Worm (Caenorhabditis elegans) whole organism, L1 larva: ENCODE measurements around the gene mxl-3.
A peak's percentile ranks its signal among the peaks of the same experiment; 100 is the strongest.

ENCODE experiments used
- C04F5.9 ChIP-seq: sonication (generic microtip); optimal IDR thresholded peaks from 2 replicates; lab custom pipeline; 2016; ENCODE audit warnings: missing genetic modification characterization, missing compliant biosample characterization
- C34B4.2 ChIP-seq: sonication (generic microtip); optimal IDR thresholded peaks from 2 replicates; lab custom pipeline; 2017; ENCODE audit warnings: mild to moderate bottlenecking, missing genetic modification characterization, missing compliant biosample characterization
- Y116A8C.19 ChIP-seq: sonication (generic microtip); optimal IDR thresholded peaks from 2 replicates; lab custom pipeline; 2016; ENCODE audit warnings: missing compliant biosample characterization, missing genetic modification characterization, borderline replicate concordance
- aha-1 ChIP-seq: fragments of 150-350 bp; optimal IDR thresholded peaks from 2 replicates; lab custom pipeline; 2014; ENCODE audit warnings: missing biosample characterization, missing genetic modification characterization
- alr-1 ChIP-seq: fragments of 200-800 bp; sonication (Bioruptor generic); optimal IDR thresholded peaks from 2 replicates; lab custom pipeline; 2018; ENCODE audit warnings: borderline replicate concordance, mild to moderate bottlenecking, missing genetic modification characterization, missing compliant biosample characterization
- ama-1 ChIP-seq: fragments of 150-350 bp; optimal IDR thresholded peaks from 2 replicates; lab custom pipeline; 2014
- blmp-1 ChIP-seq: fragments of 150-350 bp; optimal IDR thresholded peaks from 2 replicates; lab custom pipeline; 2014; ENCODE audit warnings: missing biosample characterization, missing genetic modification characterization
- ceh-63 ChIP-seq: fragments of 200-800 bp; sonication (Bioruptor generic); optimal IDR thresholded peaks from 2 replicates; lab custom pipeline; 2018; ENCODE audit warnings: mild to moderate bottlenecking, missing genetic modification characterization, missing compliant biosample characterization
- ceh-82 ChIP-seq, 3 experiments: fragments of 150-350 bp in 1 of 3; sonication (generic microtip) in 2 of 3; optimal IDR thresholded peaks; 2 replicates each; lab custom pipeline; 2014 to 2017; ENCODE audit warnings: missing biosample characterization in 3 of 3, missing genetic modification characterization in 3 of 3
- ceh-90 ChIP-seq: sonication (generic microtip); optimal IDR thresholded peaks from 2 replicates; lab custom pipeline; 2016; ENCODE audit warnings: missing genetic modification characterization, missing compliant biosample characterization
- ces-1 ChIP-seq: fragments of 150-350 bp; optimal IDR thresholded peaks from 2 replicates; lab custom pipeline; 2014; ENCODE audit warnings: missing biosample characterization, missing genetic modification reagents, missing genetic modification characterization
- dpl-1 ChIP-seq, 3 experiments: fragments of 150-350 bp in 2 of 3; sonication (generic microtip) in 1 of 3; optimal IDR thresholded peaks; 2 replicates each; lab custom pipeline; 2014 to 2017; ENCODE audit warnings: missing biosample characterization in 3 of 3, missing genetic modification characterization in 3 of 3, missing genetic modification reagents in 3 of 3
- dsc-1 ChIP-seq: sonication (generic microtip); optimal IDR thresholded peaks from 2 replicates; lab custom pipeline; 2016; ENCODE audit warnings: mild to moderate bottlenecking, missing genetic modification characterization, missing compliant biosample characterization
- efl-3 ChIP-seq: fragments of 200-800 bp; sonication (Bioruptor generic); optimal IDR thresholded peaks from 2 replicates; lab custom pipeline; 2018; ENCODE audit warnings: mild to moderate bottlenecking, missing genetic modification characterization, missing compliant biosample characterization
- egl-13 ChIP-seq: sonication (generic microtip); optimal IDR thresholded peaks from 2 replicates; lab custom pipeline; 2016; ENCODE audit warnings: missing genotype, missing genetic modification reagents, missing genetic modification characterization, missing compliant biosample characterization
- egl-27 ChIP-seq, 2 experiments: fragments of 150-350 bp in 1 of 2; sonication (generic microtip); optimal IDR thresholded peaks; 3 replicates each; lab custom pipeline; 2017 to 2018; ENCODE audit warnings: missing biosample characterization in 2 of 2, missing genetic modification characterization in 2 of 2, missing genetic modification reagents in 2 of 2
- elt-2 ChIP-seq: sonication (generic microtip); optimal IDR thresholded peaks from 2 replicates; lab custom pipeline; 2016; ENCODE audit warnings: missing genetic modification characterization, mild to moderate bottlenecking, inconsistent platforms, missing compliant biosample characterization, missing genetic modification reagents
- elt-3 ChIP-seq, 6 experiments: fragments of 150-350 bp in 1 of 6; sonication (generic microtip); optimal IDR thresholded peaks; 2 replicates each; lab custom pipeline; 2017 to 2018; ENCODE audit warnings: missing biosample characterization in 6 of 6, missing genetic modification characterization in 6 of 6, inconsistent platforms in 1 of 6
- fkh-10 ChIP-seq: sonication (generic microtip); optimal IDR thresholded peaks from 2 replicates; lab custom pipeline; 2017; ENCODE audit warnings: missing biosample characterization, missing genetic modification reagents, missing genetic modification characterization
- fkh-4 ChIP-seq: sonication (generic microtip); optimal IDR thresholded peaks from 2 replicates; lab custom pipeline; 2016; ENCODE audit warnings: missing compliant biosample characterization, missing genetic modification characterization, borderline replicate concordance
- grh-1 ChIP-seq: fragments of 200-800 bp; sonication (Bioruptor generic); IDR thresholded peaks from 2 replicates; pipeline ENCODE4 v1.3.6; 2022; ENCODE audit warnings: missing genetic modification reagents, missing genetic modification characterization, missing compliant biosample characterization
- hlh-4 ChIP-seq: sonication (generic microtip); optimal IDR thresholded peaks from 2 replicates; lab custom pipeline; 2016; ENCODE audit warnings: mild to moderate bottlenecking, missing genetic modification characterization, missing compliant biosample characterization
- hpl-2 ChIP-seq: fragments of 150-350 bp; optimal IDR thresholded peaks from 2 replicates; lab custom pipeline; 2014; ENCODE audit warnings: missing biosample characterization, missing genetic modification reagents, missing genetic modification characterization
- isw-1 ChIP-seq: fragments of 200-800 bp; sonication (Bioruptor generic); IDR thresholded peaks from 2 replicates; pipeline ENCODE4 v1.3.6; 2022; ENCODE audit warnings: missing genetic modification characterization, missing compliant biosample characterization
- jun-1 ChIP-seq: fragments of 150-350 bp; optimal IDR thresholded peaks from 2 replicates; lab custom pipeline; 2014; ENCODE audit warnings: missing biosample characterization, missing genetic modification reagents, missing genetic modification characterization
- lin-35 ChIP-seq, 2 experiments: fragments of 150-350 bp; optimal IDR thresholded peaks; 2 replicates each; lab custom pipeline; 2014; ENCODE audit warnings: missing biosample characterization in 2 of 2, missing genetic modification characterization in 2 of 2, missing genetic modification reagents in 2 of 2
- lsy-2 ChIP-seq, 2 experiments: fragments of 150-350 bp; optimal IDR thresholded peaks; 2 replicates each; lab custom pipeline; 2014; ENCODE audit warnings: missing biosample characterization in 2 of 2, missing genetic modification characterization in 2 of 2
- mef-2 ChIP-seq: fragments of 150-350 bp; optimal IDR thresholded peaks from 2 replicates; lab custom pipeline; 2014; ENCODE audit warnings: missing biosample characterization, missing genetic modification characterization
- nhr-12 ChIP-seq: sonication (generic microtip); optimal IDR thresholded peaks from 2 replicates; lab custom pipeline; 2017; ENCODE audit warnings: missing biosample characterization, missing genetic modification characterization
- nhr-19 ChIP-seq: fragments of 200-800 bp; sonication (Bioruptor generic); conservative IDR thresholded peaks from 2 replicates; pipeline ENCODE4 v1.3.6; 2022; ENCODE audit warnings: missing genetic modification characterization, missing compliant biosample characterization
- nhr-20 ChIP-seq: sonication (generic microtip); optimal IDR thresholded peaks from 2 replicates; lab custom pipeline; 2016; ENCODE audit warnings: mild to moderate bottlenecking, missing genetic modification characterization, missing compliant biosample characterization
- nhr-28 ChIP-seq: fragments of 150-350 bp; optimal IDR thresholded peaks from 2 replicates; lab custom pipeline; 2014; ENCODE audit warnings: missing biosample characterization, missing genetic modification characterization
- nhr-47 ChIP-seq: sonication (generic microtip); optimal IDR thresholded peaks from 2 replicates; lab custom pipeline; 2016; ENCODE audit warnings: mild to moderate bottlenecking, missing genetic modification characterization, moderate library complexity, missing compliant biosample characterization
- nhr-71 ChIP-seq: sonication (generic microtip); optimal IDR thresholded peaks from 2 replicates; lab custom pipeline; 2016; ENCODE audit warnings: mild to moderate bottlenecking, missing genetic modification characterization, moderate library complexity, missing compliant biosample characterization
- nhr-76 ChIP-seq: sonication (generic microtip); optimal IDR thresholded peaks from 2 replicates; lab custom pipeline; 2017; ENCODE audit warnings: missing biosample characterization, missing genetic modification characterization
- nhr-77 ChIP-seq: fragments of 150-350 bp; optimal IDR thresholded peaks from 2 replicates; lab custom pipeline; 2014; ENCODE audit warnings: missing biosample characterization, missing genetic modification characterization
- nhr-85 ChIP-seq: sonication (generic microtip); peaks from one replicate; lab custom pipeline; 2016; ENCODE audit warnings: missing genetic modification characterization, inconsistent platforms, missing compliant biosample characterization
- nhr-90 ChIP-seq: sonication (generic microtip); optimal IDR thresholded peaks from 2 replicates; lab custom pipeline; 2016; ENCODE audit warnings: mild to moderate bottlenecking, missing genetic modification characterization, missing compliant biosample characterization; ENCODE audit not compliant: poor library complexity
- pag-3 ChIP-seq: sonication (generic microtip); optimal IDR thresholded peaks from 2 replicates; lab custom pipeline; 2017; ENCODE audit warnings: missing genetic modification characterization, mild to moderate bottlenecking, missing compliant biosample characterization, antibody characterized with exemption, borderline replicate concordance; ENCODE audit not compliant: insufficient read depth
- pqm-1 ChIP-seq: sonication (generic microtip); optimal IDR thresholded peaks from 3 replicates; lab custom pipeline; 2017; ENCODE audit warnings: missing biosample characterization, missing genetic modification characterization
- rnt-1 ChIP-seq: sonication (generic microtip); optimal IDR thresholded peaks from 2 replicates; lab custom pipeline; 2016; ENCODE audit warnings: mild to moderate bottlenecking, missing genetic modification characterization, moderate library complexity, missing compliant biosample characterization
- snu-23 ChIP-seq: sonication (generic microtip); optimal IDR thresholded peaks from 2 replicates; lab custom pipeline; 2016; ENCODE audit warnings: missing genetic modification characterization, missing compliant biosample characterization
- swsn-7 ChIP-seq: sonication (generic microtip); optimal IDR thresholded peaks from 2 replicates; lab custom pipeline; 2016; ENCODE audit warnings: missing genetic modification characterization, missing compliant biosample characterization
- tbx-2 ChIP-seq: sonication (generic microtip); optimal IDR thresholded peaks from 2 replicates; lab custom pipeline; 2016; ENCODE audit warnings: missing genetic modification characterization, missing compliant biosample characterization
- unc-30 ChIP-seq: sonication (generic microtip); optimal IDR thresholded peaks from 2 replicates; lab custom pipeline; 2017; ENCODE audit warnings: missing biosample characterization, missing genetic modification characterization
- unc-86 ChIP-seq: sonication (generic microtip); optimal IDR thresholded peaks from 2 replicates; lab custom pipeline; 2016; ENCODE audit warnings: missing genetic modification characterization, missing compliant biosample characterization
- vab-15 ChIP-seq: sonication (generic microtip); optimal IDR thresholded peaks from 2 replicates; lab custom pipeline; 2017; ENCODE audit warnings: missing genotype, mild to moderate bottlenecking, missing genetic modification characterization, missing compliant biosample characterization
- zag-1 ChIP-seq: fragments of 150-350 bp; optimal IDR thresholded peaks from 2 replicates; lab custom pipeline; 2014; ENCODE audit warnings: missing biosample characterization, missing genetic modification characterization
- zip-4 ChIP-seq: fragments of 200-800 bp; sonication (Bioruptor generic); optimal IDR thresholded peaks from 2 replicates; lab custom pipeline; 2018; ENCODE audit warnings: mild to moderate bottlenecking, missing genetic modification characterization, moderate library complexity, missing compliant biosample characterization

Gene mxl-3

DNA sequence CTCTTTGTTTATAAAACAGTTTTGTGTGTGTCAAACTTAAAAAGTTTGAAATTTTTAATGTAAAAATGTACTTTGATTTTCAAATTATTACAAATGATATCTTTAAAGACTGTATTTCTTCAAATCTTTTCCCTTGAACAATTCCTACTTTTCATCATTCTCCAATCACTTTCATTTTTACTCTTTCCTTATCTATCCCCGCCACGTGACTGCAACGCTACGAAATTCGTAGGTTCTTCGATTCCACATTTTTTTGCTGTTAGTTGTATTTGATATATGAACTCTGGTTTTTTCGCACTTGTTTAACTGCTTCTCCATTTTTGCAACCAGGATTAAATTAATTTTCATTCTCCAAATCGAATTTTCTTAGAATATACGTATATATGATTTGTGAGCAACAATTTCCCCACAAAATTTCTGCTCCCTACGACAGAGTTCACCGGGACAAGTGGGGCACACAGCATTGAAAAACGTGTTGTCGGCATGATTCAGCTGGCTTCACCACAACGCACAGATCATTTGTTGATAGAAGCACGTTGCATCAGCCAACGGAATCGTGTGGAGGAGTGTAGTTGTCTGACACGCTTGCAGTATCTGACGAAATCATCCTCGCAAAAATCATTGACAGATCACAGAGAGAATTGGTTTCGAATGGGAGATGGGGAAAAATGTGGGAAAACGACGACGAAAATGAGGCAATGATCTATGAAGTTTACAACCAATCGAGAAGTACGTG, 4.2 kb upstream of the mxl-3 start (continued):
- TF ChIP-seq nhr-20 = peak; percentile 70
- TF ChIP-seq egl-13 (tag; lab: Kevin White, UChicago) = no peak
- TF ChIP-seq nhr-71 = peak; percentile 76

DNA sequence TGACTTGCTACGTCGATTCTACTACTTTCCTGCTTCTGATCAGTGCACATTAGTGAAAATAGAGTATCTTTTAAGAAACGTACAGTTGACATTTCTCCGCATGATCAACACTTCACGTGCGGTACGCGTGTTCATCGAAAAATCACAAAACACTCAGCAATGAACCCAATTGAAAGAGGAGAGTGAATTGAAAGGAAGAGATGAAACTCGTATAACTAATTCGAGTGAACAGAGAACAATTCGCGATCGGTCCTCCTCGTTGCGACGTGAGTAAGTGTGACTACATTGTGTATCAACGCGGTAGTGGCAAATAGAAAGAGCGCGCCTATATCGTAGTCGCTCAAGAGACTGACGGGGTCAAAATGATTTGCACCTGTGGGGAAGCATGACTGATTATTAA, 2.9 kb upstream of the mxl-3 start:
- TF ChIP-seq rnt-1 (tag; lab: Kevin White, UChicago) (peak; percentile 46), nhr-12 (tag; lab: Kevin White, UChicago) (no peak), nhr-19 (GFP tag; lab: Robert Waterston, UW) (peak; percentile 98), nhr-20 (peak; percentile 99), elt-2 (tag; lab: Kevin White, UChicago) (peak; percentile 61), C34B4.2 (tag; lab: Kevin White, UChicago) (no peak), ama-1 (lab: Kevin White, UChicago) (no peak), nhr-77 (peak; percentile 57), nhr-76 (peak; percentile 41), efl-3 (GFP tag; lab: Kevin White, UChicago) (no peak), nhr-90 (tag; lab: Kevin White, UChicago) (peak; percentile 88), ceh-82 (tag; optimal IDR thresholded peaks at IDR 0.05; lab: Kevin White, UChicago) (peak in 2 of 3 experiments; percentile 10 to 44), fkh-4 (tag; lab: Kevin White, UChicago) (no peak), isw-1 (GFP tag; lab: Robert Waterston, UW) (no peak), hpl-2 (GFP tag; lab: Kevin White, UChicago) (no peak), alr-1 (no peak), ceh-63 (GFP tag; lab: Kevin White, UChicago) (no peak), ces-1 (GFP tag; lab: Kevin White, UChicago) (no peak), aha-1 (no peak), unc-30 (tag; lab: Kevin White, UChicago) (no peak), fkh-10 (GFP tag; lab: Kevin White, UChicago) (no peak), lsy-2 (tag; optimal IDR thresholded peaks at IDR 0.05; lab: Kevin White, UChicago) (peak; percentile 36 to 79), grh-1 (peak; percentile 77), snu-23 (peak; percentile 88), egl-27 (tag; optimal IDR thresholded peaks at IDR 0.05; lab: Kevin White, UChicago) (peak; percentile 55 to 77), unc-86 (tag; lab: Kevin White, UChicago) (no peak), nhr-85 (tag; lab: Kevin White, UChicago) (peak; percentile 99), vab-15 (tag; lab: Kevin White, UChicago) (no peak), dsc-1 (tag; lab: Kevin White, UChicago) (no peak), C04F5.9 (tag; lab: Kevin White, UChicago) (no peak), swsn-7 (tag; lab: Kevin White, UChicago) (peak; percentile 42), zip-4 (no peak), hlh-4 (tag; lab: Kevin White, UChicago) (no peak), dpl-1 (GFP tag; optimal IDR thresholded peaks at IDR 0.05; lab: Kevin White, UChicago) (peak in 2 of 3 experiments; percentile 6 to 22), Y116A8C.19 (tag; lab: Kevin White, UChicago) (no peak), blmp-1 (tag; lab: Kevin White, UChicago) (peak; percentile 94), zag-1 (tag; lab: Kevin White, UChicago) (no peak), ceh-90 (tag; lab: Kevin White, UChicago) (no peak), pqm-1 (tag; lab: Kevin White, UChicago) (no peak), nhr-28 (tag; lab: Kevin White, UChicago) (no peak), jun-1 (tag; lab: Kevin White, UChicago) (peak; percentile 67), tbx-2 (tag; lab: Kevin White, UChicago) (peak; percentile 81), lin-35 (GFP tag; optimal IDR thresholded peaks at IDR 0.05; lab: Kevin White, UChicago) (peak in 1 of 2 experiments; percentile 84), nhr-47 (tag; lab: Kevin White, UChicago) (peak; percentile 73), elt-3 (tag; optimal IDR thresholded peaks at IDR 0.05; lab: Kevin White, UChicago) (peak in 5 of 6 experiments; percentile 33 to 92 (median 83)), pag-3 (tag; lab: Kevin White, UChicago) (no peak), mef-2 (tag; lab: Kevin White, UChicago) (peak; percentile 2)
